Worm (Caenorhabditis elegans) whole organism, early embryonic: ENCODE data around the gene pigt-1.

Experiments used
- B0310.2 ChIP-seq: sonication (generic microtip); optimal IDR thresholded peaks from 2 replicates; lab custom pipeline; 2016; ENCODE audit warnings: mild to moderate bottlenecking, missing genetic modification characterization, missing compliant biosample characterization
- F13C5.2 ChIP-seq: sonication (generic microtip); optimal IDR thresholded peaks from 2 replicates; lab custom pipeline; 2017; ENCODE audit warnings: mild to moderate bottlenecking, missing genetic modification characterization, inconsistent platforms, missing compliant biosample characterization
- aly-1 ChIP-seq: sonication (generic microtip); optimal IDR thresholded peaks from 2 replicates; lab custom pipeline; 2016; ENCODE audit warnings: missing genetic modification characterization, missing compliant biosample characterization
- ama-1 ChIP-seq: fragments of 150-350 bp; optimal IDR thresholded peaks from 2 replicates; lab custom pipeline; 2014
- ets-7 ChIP-seq: sonication (generic microtip); optimal IDR thresholded peaks from 2 replicates; lab custom pipeline; 2016; ENCODE audit warnings: missing genotype, missing genetic modification characterization, missing compliant biosample characterization
- flt-1 ChIP-seq: fragments of 200-800 bp; sonication (Bioruptor generic); IDR thresholded peaks from 2 replicates; pipeline ENCODE4 v1.3.6; 2022; ENCODE audit warnings: missing genetic modification characterization, missing compliant biosample characterization
- hmg-4 ChIP-seq: fragments of 200-800 bp; sonication (Bioruptor generic); optimal IDR thresholded peaks from 2 replicates; lab custom pipeline; 2018; ENCODE audit warnings: mild to moderate bottlenecking, missing genetic modification characterization, missing compliant biosample characterization
- pes-1 ChIP-seq: fragments of 200-800 bp; sonication (Bioruptor generic); IDR thresholded peaks from 2 replicates; pipeline ENCODE4 v1.3.6; 2022; ENCODE audit warnings: missing genetic modification reagents, missing genetic modification characterization, missing compliant biosample characterization
- scrt-1 ChIP-seq: fragments of 200-800 bp; sonication (Bioruptor generic); IDR thresholded peaks from 2 replicates; pipeline ENCODE4 v1.3.6; 2022; ENCODE audit warnings: missing genetic modification characterization, missing compliant biosample characterization
- sea-1 ChIP-seq: fragments of 200-800 bp; sonication (Bioruptor generic); conservative IDR thresholded peaks from 2 replicates; pipeline ENCODE4 v1.3.6; 2022; ENCODE audit warnings: missing genetic modification characterization, missing compliant biosample characterization
- tbx-11 ChIP-seq: fragments of 200-800 bp; sonication (Bioruptor generic); IDR thresholded peaks from 2 replicates; pipeline ENCODE4 v1.3.6; 2022; ENCODE audit warnings: missing genetic modification characterization, missing compliant biosample characterization
- tbx-37 ChIP-seq: fragments of 200-800 bp; sonication (Bioruptor generic); conservative IDR thresholded peaks from 2 replicates; pipeline ENCODE4 v1.3.6; 2022; ENCODE audit warnings: missing genetic modification reagents, missing genetic modification characterization, missing compliant biosample characterization
- tra-4 ChIP-seq: sonication (generic microtip); optimal IDR thresholded peaks from 2 replicates; lab custom pipeline; 2017; ENCODE audit warnings: missing genetic modification characterization, missing compliant biosample characterization

DNA sequence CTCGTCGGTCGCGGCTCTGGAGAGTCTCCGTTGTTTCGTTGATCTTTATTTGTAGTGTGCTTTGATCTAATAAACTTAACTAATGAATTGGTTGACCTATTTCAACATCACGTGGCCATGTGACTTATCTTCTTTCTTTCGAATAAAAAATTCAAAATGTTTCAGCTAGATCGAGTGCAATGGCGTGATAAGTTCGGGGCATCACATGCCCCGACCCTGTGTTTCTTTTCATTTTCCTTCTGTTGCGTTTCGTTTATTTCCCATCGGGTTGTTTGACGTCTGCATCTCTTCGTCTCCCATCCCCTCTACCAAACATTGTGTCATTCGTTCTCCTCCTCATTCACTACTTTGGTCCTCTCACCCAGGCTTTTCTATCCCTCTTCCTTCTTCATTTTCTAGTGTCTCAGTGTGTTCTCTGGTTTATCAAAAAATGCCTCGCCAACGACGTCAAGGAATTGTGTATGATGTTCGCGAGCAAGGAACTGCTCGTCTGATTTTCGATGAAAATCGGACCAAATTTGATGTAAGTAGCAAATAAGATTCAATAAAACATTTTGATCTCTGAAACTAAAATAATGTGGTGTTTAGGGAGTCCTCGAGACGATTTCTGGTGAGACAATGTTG is 6.9 kb downstream of the pigt-1 start, which contains the start of gene F17C11.4:
- TF ChIP-seq ama-1 (lab: Kevin White, UChicago) (no peak), B0310.2 (tag; lab: Kevin White, UChicago) (no peak), aly-1 (tag; lab: Kevin White, UChicago) (no peak), flt-1 (GFP tag; lab: Robert Waterston, UW) (no peak), ets-7 (tag; lab: Kevin White, UChicago) (no peak), tbx-37 (GFP tag; lab: Robert Waterston, UW) (peak; percentile 17; the same call in 1 of the 2 replicates), scrt-1 (GFP tag; lab: Robert Waterston, UW) (no peak), pes-1 (no peak), tra-4 (no peak), hmg-4 (GFP tag; lab: Kevin White, UChicago) (no peak), F13C5.2 (tag; lab: Kevin White, UChicago) (no peak), tbx-11 (no peak), sea-1 (GFP tag; lab: Robert Waterston, UW) (0 out of 2 replicates have a peak, but pooled peaks have one; percentile 6)
